Worm (Caenorhabditis elegans) whole organism, L4 larva: ENCODE results near the gene glb-24.
A peak's percentile ranks its signal among the peaks of the same experiment; 100 is the strongest.

Experiments used
- F10B5.3 ChIP-seq: sonication (generic microtip); optimal IDR thresholded peaks from 2 replicates; lab custom pipeline; 2016; ENCODE audit warnings: mild to moderate bottlenecking, missing genetic modification characterization, missing compliant biosample characterization
- F26F4.8 ChIP-seq: fragments of 200-800 bp; sonication (Bioruptor generic); conservative IDR thresholded peaks from 2 replicates; pipeline ENCODE4 v1.3.6; 2022; ENCODE audit warnings: missing genetic modification characterization, missing compliant biosample characterization
- F37D6.2 ChIP-seq: sonication (generic microtip); optimal IDR thresholded peaks from 2 replicates; lab custom pipeline; 2016; ENCODE audit warnings: mild to moderate bottlenecking, missing genetic modification characterization, missing compliant biosample characterization
- F44E2.7 ChIP-seq: fragments of 200-800 bp; sonication (Bioruptor generic); IDR thresholded peaks from 2 replicates; pipeline ENCODE4 v2.1.2; 2022; ENCODE audit warnings: missing genetic modification characterization, missing compliant biosample characterization
- F49E8.2 ChIP-seq: sonication (generic microtip); optimal IDR thresholded peaks from 2 replicates; lab custom pipeline; 2016; ENCODE audit warnings: missing compliant biosample characterization, mild to moderate bottlenecking, missing genetic modification characterization, borderline replicate concordance
- R02D3.7 ChIP-seq: fragments of 150-350 bp; sonication (generic microtip); optimal IDR thresholded peaks from 3 replicates; lab custom pipeline; 2014; ENCODE audit warnings: missing biosample characterization, missing genetic modification characterization
- T20F7.1 ChIP-seq: fragments of 200-800 bp; sonication (Bioruptor generic); optimal IDR thresholded peaks from 2 replicates; lab custom pipeline; 2018; ENCODE audit warnings: mild to moderate bottlenecking, missing genetic modification characterization, missing compliant biosample characterization
- Y105C5A.15 ChIP-seq: fragments of 200-800 bp; sonication (Bioruptor generic); IDR thresholded peaks from 2 replicates; pipeline ENCODE4 v1.3.6; 2022; ENCODE audit warnings: missing genetic modification characterization, missing compliant biosample characterization
- ZK546.5 ChIP-seq, 2 experiments: sonication (generic microtip); optimal IDR thresholded peaks; 2 replicates each; lab custom pipeline; 2017; ENCODE audit warnings: missing biosample characterization in 2 of 2, missing genetic modification characterization in 2 of 2
- aly-2 ChIP-seq: sonication (generic microtip); optimal IDR thresholded peaks from 2 replicates; lab custom pipeline; 2018; ENCODE audit warnings: missing biosample characterization, missing genetic modification characterization
- ama-1 ChIP-seq: fragments of 150-350 bp; optimal IDR thresholded peaks from 2 replicates; lab custom pipeline; 2014; ENCODE audit warnings: inconsistent platforms, mixed read lengths
- ceh-28 ChIP-seq: fragments of 150-350 bp; optimal IDR thresholded peaks from 2 replicates; lab custom pipeline; 2014; ENCODE audit warnings: missing biosample characterization, missing genetic modification reagents, missing genetic modification characterization
- ceh-44 ChIP-seq: fragments of 200-800 bp; sonication (Bioruptor generic); IDR thresholded peaks from 2 replicates; pipeline ENCODE4 v1.3.6; 2022; ENCODE audit warnings: missing genetic modification reagents, missing genetic modification characterization, missing compliant biosample characterization
- ceh-62 ChIP-seq: sonication (generic microtip); optimal IDR thresholded peaks from 2 replicates; lab custom pipeline; 2017; ENCODE audit warnings: missing biosample characterization, missing genetic modification characterization
- cey-2 ChIP-seq: sonication (generic microtip); optimal IDR thresholded peaks from 3 replicates; lab custom pipeline; 2017; ENCODE audit warnings: missing genetic modification characterization, mild to moderate bottlenecking, missing compliant biosample characterization, antibody characterized with exemption, borderline replicate concordance; ENCODE audit not compliant: insufficient read depth
- ctbp-1 ChIP-seq: fragments of 200-800 bp; sonication (Bioruptor generic); IDR thresholded peaks from 2 replicates; pipeline ENCODE4 v1.3.6; 2022; ENCODE audit warnings: missing genetic modification reagents, missing genetic modification characterization, missing compliant biosample characterization
- daf-16 ChIP-seq, 3 experiments: sonication (generic microtip); optimal IDR thresholded peaks; 2 replicates each; lab custom pipeline; 2016 to 2017; ENCODE audit warnings: missing genetic modification characterization in 3 of 3, missing genetic modification reagents in 3 of 3, mild to moderate bottlenecking in 2 of 3, missing compliant biosample characterization in 2 of 3, missing biosample characterization in 1 of 3, moderate library complexity in 1 of 3
- daf-19 ChIP-seq: fragments of 200-800 bp; sonication (Bioruptor generic); conservative IDR thresholded peaks from 2 replicates; pipeline ENCODE4 v1.3.6; 2022; ENCODE audit warnings: missing genetic modification characterization, missing compliant biosample characterization
- daf-8 ChIP-seq: fragments of 200-800 bp; sonication (Bioruptor generic); IDR thresholded peaks from 2 replicates; pipeline ENCODE4 v1.3.6; 2022; ENCODE audit warnings: missing genetic modification characterization, missing compliant biosample characterization
- dmd-6 ChIP-seq: fragments of 200-800 bp; sonication (Bioruptor generic); IDR thresholded peaks from 2 replicates; pipeline ENCODE4 v1.3.6; 2022; ENCODE audit warnings: missing genetic modification reagents, missing genetic modification characterization, missing compliant biosample characterization
- dpl-1 ChIP-seq: fragments of 150-350 bp; optimal IDR thresholded peaks from 2 replicates; lab custom pipeline; 2014; ENCODE audit warnings: missing biosample characterization, missing genetic modification reagents, missing genetic modification characterization
- duxl-1 ChIP-seq: sonication (generic microtip); optimal IDR thresholded peaks from 2 replicates; lab custom pipeline; 2016; ENCODE audit warnings: mild to moderate bottlenecking, missing genetic modification characterization, moderate library complexity, missing compliant biosample characterization; ENCODE audit not compliant: poor library complexity
- dve-1 ChIP-seq: sonication (generic microtip); optimal IDR thresholded peaks from 2 replicates; lab custom pipeline; 2017; ENCODE audit warnings: antibody characterized with exemption, mild to moderate bottlenecking, missing genetic modification characterization, missing compliant biosample characterization; ENCODE audit not compliant: insufficient read depth
- egl-43 ChIP-seq: fragments of 200-800 bp; sonication (Bioruptor generic); IDR thresholded peaks from 2 replicates; pipeline ENCODE4 v1.3.6; 2022; ENCODE audit warnings: missing genetic modification reagents, missing genetic modification characterization, missing compliant biosample characterization
- fkh-10 ChIP-seq: fragments of 150-350 bp; optimal IDR thresholded peaks from 2 replicates; lab custom pipeline; 2014; ENCODE audit warnings: missing biosample characterization, missing genetic modification reagents, missing genetic modification characterization
- gei-8 ChIP-seq: fragments of 200-800 bp; sonication (Bioruptor generic); optimal IDR thresholded peaks from 2 replicates; lab custom pipeline; 2018; ENCODE audit warnings: mild to moderate bottlenecking, missing genetic modification characterization, missing compliant biosample characterization
- hlh-11 ChIP-seq: fragments of 200-800 bp; sonication (Bioruptor generic); optimal IDR thresholded peaks from 2 replicates; lab custom pipeline; 2018; ENCODE audit warnings: mild to moderate bottlenecking, missing genetic modification characterization, missing compliant biosample characterization
- lim-7 ChIP-seq: fragments of 200-800 bp; sonication (Bioruptor generic); IDR thresholded peaks from 2 replicates; pipeline ENCODE4 v1.3.6; 2022; ENCODE audit warnings: missing genetic modification characterization, missing compliant biosample characterization
- lin-1 ChIP-seq: fragments of 200-800 bp; sonication (Bioruptor generic); IDR thresholded peaks from 2 replicates; pipeline ENCODE4 v1.3.6; 2022; ENCODE audit warnings: missing genetic modification reagents, missing genetic modification characterization, missing compliant biosample characterization
- lin-13 ChIP-seq: fragments of 150-350 bp; optimal IDR thresholded peaks from 2 replicates; lab custom pipeline; 2014; ENCODE audit warnings: missing biosample characterization, missing genetic modification reagents, missing genetic modification characterization
- lsy-2 ChIP-seq, 2 experiments: fragments of 150-350 bp in 1 of 2; sonication (generic microtip) in 1 of 2; optimal IDR thresholded peaks; 2 replicates each; lab custom pipeline; 2014 to 2017; ENCODE audit warnings: missing biosample characterization in 2 of 2, missing genetic modification characterization in 2 of 2
- mdl-1 ChIP-seq, 2 experiments: fragments of 150-350 bp in 1 of 2; sonication (generic microtip) in 1 of 2; optimal IDR thresholded peaks; 2 replicates each; lab custom pipeline; 2014 to 2017; ENCODE audit warnings: missing biosample characterization in 2 of 2, missing genetic modification characterization in 2 of 2
- mdt-29 ChIP-seq: fragments of 200-800 bp; sonication (Bioruptor generic); IDR thresholded peaks from 2 replicates; pipeline ENCODE4 v1.3.6; 2022; ENCODE audit warnings: missing genetic modification reagents, missing genetic modification characterization, missing compliant biosample characterization
- mxl-3 ChIP-seq: fragments of 200-800 bp; sonication (Bioruptor generic); optimal IDR thresholded peaks from 2 replicates; lab custom pipeline; 2018; ENCODE audit warnings: mild to moderate bottlenecking, missing genetic modification characterization, missing compliant biosample characterization
- nhr-10 ChIP-seq: fragments of 150-350 bp; optimal IDR thresholded peaks from 2 replicates; lab custom pipeline; 2014; ENCODE audit warnings: missing biosample characterization, missing genetic modification characterization
- nhr-28 ChIP-seq: fragments of 150-350 bp; optimal IDR thresholded peaks from 2 replicates; lab custom pipeline; 2014; ENCODE audit warnings: missing biosample characterization, missing genetic modification characterization
- nhr-42 ChIP-seq: fragments of 200-800 bp; sonication (Bioruptor generic); IDR thresholded peaks from 2 replicates; pipeline ENCODE4 v1.3.6; 2022; ENCODE audit warnings: missing genetic modification characterization, missing compliant biosample characterization
- nhr-6 ChIP-seq: fragments of 150-350 bp; optimal IDR thresholded peaks from 2 replicates; lab custom pipeline; 2014; ENCODE audit warnings: missing biosample characterization, missing genetic modification characterization
- nhr-77 ChIP-seq: fragments of 150-350 bp; optimal IDR thresholded peaks from 2 replicates; lab custom pipeline; 2014; ENCODE audit warnings: missing biosample characterization, missing genetic modification characterization
- pqm-1 ChIP-seq: sonication (generic microtip); optimal IDR thresholded peaks from 2 replicates; lab custom pipeline; 2017; ENCODE audit warnings: missing biosample characterization, missing genetic modification characterization
- rbr-2 ChIP-seq: sonication (generic microtip); optimal IDR thresholded peaks from 2 replicates; lab custom pipeline; 2016; ENCODE audit warnings: missing genotype, missing genetic modification characterization, missing compliant biosample characterization
- set-16 ChIP-seq: fragments of 200-800 bp; sonication (Bioruptor generic); IDR thresholded peaks from 2 replicates; pipeline ENCODE4 v1.3.6; 2022; ENCODE audit warnings: missing genetic modification reagents, missing genetic modification characterization, missing compliant biosample characterization
- snpc-4 ChIP-seq: fragments of 150-350 bp; optimal IDR thresholded peaks from 2 replicates; lab custom pipeline; 2014; ENCODE audit warnings: missing biosample characterization, missing genetic modification characterization
- spr-1 ChIP-seq: sonication (generic microtip); optimal IDR thresholded peaks from 2 replicates; lab custom pipeline; 2016; ENCODE audit warnings: mild to moderate bottlenecking, missing genetic modification characterization, missing compliant biosample characterization
- unc-130 ChIP-seq: sonication (generic microtip); optimal IDR thresholded peaks from 2 replicates; lab custom pipeline; 2016; ENCODE audit warnings: missing genetic modification reagents, missing genetic modification characterization, missing compliant biosample characterization
- unc-39 ChIP-seq: sonication (generic microtip); optimal IDR thresholded peaks from 2 replicates; lab custom pipeline; 2017; ENCODE audit warnings: missing biosample characterization, missing genetic modification characterization
- vab-7 ChIP-seq: fragments of 200-800 bp; sonication (Bioruptor generic); IDR thresholded peaks from 2 replicates; pipeline ENCODE4 v1.3.6; 2022; ENCODE audit warnings: missing genetic modification reagents, missing genetic modification characterization, missing compliant biosample characterization
- zag-1 ChIP-seq: fragments of 150-350 bp; optimal IDR thresholded peaks from 2 replicates; lab custom pipeline; 2014; ENCODE audit warnings: missing biosample characterization, missing genetic modification characterization
- zip-2 ChIP-seq: fragments of 150-350 bp; optimal IDR thresholded peaks from 2 replicates; lab custom pipeline; 2014; ENCODE audit warnings: missing biosample characterization, missing genetic modification characterization
- ztf-7 ChIP-seq: fragments of 150-350 bp; optimal IDR thresholded peaks from 2 replicates; lab custom pipeline; 2014; ENCODE audit warnings: missing biosample characterization, missing genetic modification characterization

Gene glb-24

DNA sequence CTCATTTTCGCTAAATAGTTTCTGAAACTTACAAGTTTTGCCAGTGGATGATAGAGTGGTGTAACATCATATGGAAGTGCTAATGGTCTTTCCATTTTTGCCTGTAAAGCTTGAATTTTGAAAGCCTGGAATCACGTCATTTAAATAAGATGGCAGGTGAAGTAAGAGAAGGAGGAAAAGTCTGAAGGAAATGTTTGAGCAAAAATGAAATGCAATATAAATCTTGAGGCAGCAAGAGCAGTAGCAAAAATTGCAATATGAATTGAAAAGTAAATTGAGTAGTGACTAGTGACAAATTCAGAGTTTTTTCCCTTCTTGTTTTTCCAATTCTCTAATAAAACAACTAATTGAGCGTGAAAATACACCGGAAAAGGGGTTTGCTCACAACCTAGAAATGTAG is at the start of gene glb-24:
Gene glb-24, minus strand, starts transcription at position 101 of the 400 bp plus-strand sequence.
- TF ChIP-seq ZK546.5 (tag; optimal IDR thresholded peaks at IDR 0.05; lab: Kevin White, UChicago) (no peak), vab-7 (GFP tag; lab: Robert Waterston, UW) (no peak), duxl-1 (tag; lab: Kevin White, UChicago) (no peak), F44E2.7 (no peak)

DNA sequence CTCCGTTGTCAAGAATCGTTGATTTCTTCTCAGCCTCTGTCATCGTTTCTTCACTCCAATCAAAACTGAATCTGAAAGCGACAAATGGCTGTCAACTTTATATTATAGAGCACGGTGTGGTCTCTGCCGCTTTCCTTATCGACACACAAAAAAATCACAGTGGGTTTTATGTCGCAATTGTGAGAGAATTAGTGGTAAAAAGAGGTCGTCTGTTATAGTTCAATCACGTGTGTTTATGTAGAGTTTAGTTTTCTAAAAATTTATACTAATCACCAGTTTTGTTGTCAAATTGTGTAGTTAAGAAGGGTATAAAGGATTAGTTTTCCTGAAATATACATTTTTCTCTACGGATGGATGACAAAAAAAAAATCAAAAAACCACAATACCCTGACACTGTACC is 49.2 kb upstream of the glb-24 start, which contains the start of gene T16G1.7:
Gene T16G1.7, minus strand, starts transcription at position 137 of the 400 bp plus-strand sequence.
- no peak for TF ChIP-seq nhr-42 (GFP tag; lab: Robert Waterston, UW)
- TF ChIP-seq nhr-77 (tag; lab: Kevin White, UChicago): peak; percentile 68
- peak; percentile 58 for TF ChIP-seq mxl-3
- no peak for TF ChIP-seq ceh-62 (tag; lab: Kevin White, UChicago)
- no peak for TF ChIP-seq F26F4.8 (GFP tag; lab: Robert Waterston, UW)
- TF ChIP-seq lim-7: no peak
- no peak for TF ChIP-seq aly-2
- no peak for TF ChIP-seq spr-1 (tag; lab: Kevin White, UChicago)
- peak in 1 of 2 experiments; percentile 51 for TF ChIP-seq mdl-1 (tag; optimal IDR thresholded peaks at IDR 0.05; lab: Kevin White, UChicago)
- no peak for TF ChIP-seq ceh-28 (tag; lab: Kevin White, UChicago)
- no peak for TF ChIP-seq unc-130 (GFP tag; lab: Kevin White, UChicago)
- TF ChIP-seq rbr-2 (tag; lab: Kevin White, UChicago): no peak
- no peak for TF ChIP-seq R02D3.7 (tag; lab: Kevin White, UChicago)
- no peak for TF ChIP-seq daf-8
- no peak for TF ChIP-seq lin-13 (GFP tag; lab: Kevin White, UChicago)
- no peak for TF ChIP-seq dpl-1 (GFP tag; lab: Kevin White, UChicago)
- TF ChIP-seq egl-43 (GFP tag; lab: Robert Waterston, UW): no peak
- no peak for TF ChIP-seq Y105C5A.15 (GFP tag; lab: Robert Waterston, UW)
- TF ChIP-seq nhr-10 (tag; lab: Kevin White, UChicago): no peak
- no peak for TF ChIP-seq ctbp-1 (GFP tag; lab: Robert Waterston, UW)
- TF ChIP-seq mdt-29 (GFP tag; lab: Robert Waterston, UW): no peak
- TF ChIP-seq snpc-4 (tag; lab: Kevin White, UChicago): no peak
- no peak for TF ChIP-seq ztf-7 (tag; lab: Kevin White, UChicago)
- peak; percentile 76 for TF ChIP-seq dve-1 (tag; lab: Kevin White, UChicago)
- TF ChIP-seq F10B5.3: no peak
- TF ChIP-seq cey-2 (tag; lab: Kevin White, UChicago): no peak
- no peak for TF ChIP-seq F37D6.2 (tag; lab: Kevin White, UChicago)
- no peak for TF ChIP-seq set-16
- TF ChIP-seq fkh-10 (GFP tag; lab: Kevin White, UChicago): no peak
- no peak for TF ChIP-seq zag-1 (tag; lab: Kevin White, UChicago)
- TF ChIP-seq daf-19 (GFP tag; lab: Robert Waterston, UW): no peak
- no peak for TF ChIP-seq zip-2 (tag; lab: Kevin White, UChicago)
- TF ChIP-seq dmd-6 (GFP tag; lab: Robert Waterston, UW): peak; percentile 96
- TF ChIP-seq F49E8.2 (tag; lab: Kevin White, UChicago): no peak
- TF ChIP-seq daf-16 (GFP tag; optimal IDR thresholded peaks at IDR 0.05; lab: Kevin White, UChicago): no peak
- peak; percentile 77 for TF ChIP-seq daf-16 (tag; optimal IDR thresholded peaks at IDR 0.05; lab: Kevin White, UChicago)
- peak; percentile 96 for TF ChIP-seq nhr-28
- peak; percentile 98 for TF ChIP-seq pqm-1
- TF ChIP-seq gei-8: no peak
- no peak for TF ChIP-seq ZK546.5 (tag; optimal IDR thresholded peaks at IDR 0.05; lab: Kevin White, UChicago)
- no peak for TF ChIP-seq unc-39 (tag; lab: Kevin White, UChicago)
- TF ChIP-seq ama-1 (lab: Kevin White, UChicago): no peak
- no peak for TF ChIP-seq ceh-44
- TF ChIP-seq hlh-11: peak; percentile 82
- TF ChIP-seq T20F7.1 (GFP tag; lab: Kevin White, UChicago): peak; percentile 13
- TF ChIP-seq F44E2.7: no peak
- TF ChIP-seq lsy-2 (tag; optimal IDR thresholded peaks at IDR 0.05; lab: Kevin White, UChicago): no peak
- TF ChIP-seq lin-1 (GFP tag; lab: Robert Waterston, UW): peak; percentile 72; the same call in 1 of the 2 replicates
- TF ChIP-seq nhr-6 (tag; lab: Kevin White, UChicago): no peak
